Worm (Caenorhabditis elegans): ENCODE data around the gene gvd-1.

ce11 chrII:457790-458189, at the start of gene gvd-1:
- TF ChIP-seq dmd-4 (tag; optimal IDR thresholded peaks at IDR 0.05; ENCODE audit: borderline replicate concordance) (no peak), mec-3 (tag; optimal IDR thresholded peaks at IDR 0.05; ENCODE audit: borderline replicate concordance) (no peak), ama-1 (optimal IDR thresholded peaks at IDR 0.05) (no peak)
